Worm (Caenorhabditis elegans) whole organism, L2 larva: ENCODE data around the gene lact-9.
A peak's percentile ranks its signal among the peaks of the same experiment; 100 is the strongest.

Experiments
- C34F6.9 ChIP-seq: fragments of 150-350 bp; optimal IDR thresholded peaks from 2 replicates; lab custom pipeline; 2014; ENCODE audit warnings: missing biosample characterization, missing genetic modification characterization
- F13H6.1 ChIP-seq: sonication (generic microtip); optimal IDR thresholded peaks from 2 replicates; lab custom pipeline; 2016; ENCODE audit warnings: missing genetic modification characterization, missing compliant biosample characterization
- alr-1 ChIP-seq: fragments of 150-350 bp; optimal IDR thresholded peaks from 2 replicates; lab custom pipeline; 2014; ENCODE audit warnings: missing biosample characterization, missing genetic modification characterization
- ama-1 ChIP-seq: fragments of 150-350 bp; optimal IDR thresholded peaks from 2 replicates; lab custom pipeline; 2018; ENCODE audit warnings: inconsistent platforms
- egl-27 ChIP-seq: sonication (generic microtip); optimal IDR thresholded peaks from 3 replicates; lab custom pipeline; 2017; ENCODE audit warnings: missing biosample characterization, missing genetic modification reagents, missing genetic modification characterization
- elt-1 ChIP-seq: fragments of 150-350 bp; optimal IDR thresholded peaks from 2 replicates; lab custom pipeline; 2014; ENCODE audit warnings: missing biosample characterization, missing genetic modification characterization
- elt-3 ChIP-seq: sonication (generic microtip); optimal IDR thresholded peaks from 2 replicates; lab custom pipeline; 2017; ENCODE audit warnings: missing biosample characterization, missing genetic modification characterization
- lin-11 ChIP-seq: fragments of 150-350 bp; sonication (generic microtip); optimal IDR thresholded peaks from 2 replicates; lab custom pipeline; 2014; ENCODE audit warnings: missing biosample characterization, missing genetic modification characterization, inconsistent platforms, mixed read lengths
- mab-5 ChIP-seq: fragments of 150-350 bp; optimal IDR thresholded peaks from 2 replicates; lab custom pipeline; 2014; ENCODE audit warnings: missing biosample characterization, missing genetic modification characterization
- mdl-1 ChIP-seq, 2 experiments: fragments of 150-350 bp in 1 of 2; sonication (generic microtip) in 1 of 2; optimal IDR thresholded peaks; 2 replicates each; lab custom pipeline; 2017; ENCODE audit warnings: missing biosample characterization in 2 of 2, missing genetic modification characterization in 2 of 2
- nhr-129 ChIP-seq: fragments of 150-350 bp; optimal IDR thresholded peaks from 2 replicates; lab custom pipeline; 2014; ENCODE audit warnings: missing biosample characterization, missing genetic modification characterization
- nhr-23 ChIP-seq: fragments of 150-350 bp; optimal IDR thresholded peaks from 2 replicates; lab custom pipeline; 2014; ENCODE audit warnings: missing biosample characterization, missing genetic modification reagents, missing genetic modification characterization
- nhr-77 ChIP-seq: fragments of 150-350 bp; optimal IDR thresholded peaks from 2 replicates; lab custom pipeline; 2014; ENCODE audit warnings: missing biosample characterization, missing genetic modification characterization
- skn-1 ChIP-seq: sonication (generic microtip); optimal IDR thresholded peaks from 2 replicates; lab custom pipeline; 2017; ENCODE audit warnings: missing biosample characterization, missing genetic modification characterization
- unc-62 ChIP-seq: fragments of 150-350 bp; optimal IDR thresholded peaks from 2 replicates; lab custom pipeline; 2014; ENCODE audit warnings: missing biosample characterization, missing genetic modification reagents, missing genetic modification characterization
- ztf-1 ChIP-seq: fragments of 200-800 bp; sonication (Bioruptor generic); conservative IDR thresholded peaks from 2 replicates; pipeline ENCODE4 v1.3.6; 2022; ENCODE audit warnings: missing genetic modification characterization, missing compliant biosample characterization
- ztf-11 ChIP-seq: sonication (generic microtip); optimal IDR thresholded peaks from 2 replicates; lab custom pipeline; 2017; ENCODE audit warnings: missing biosample characterization, missing genetic modification characterization
- ztf-4 ChIP-seq: fragments of 150-350 bp; optimal IDR thresholded peaks from 2 replicates; lab custom pipeline; 2014; ENCODE audit warnings: missing biosample characterization, missing genetic modification characterization

The lact-9 gene

ce11 chrIV:13750033-13750432 lies 35.4 kb downstream of the lact-9 start, which contains the start of gene sorb-1:
Gene sorb-1 (plus strand): TSS chrIV:13750333.
- TF ChIP-seq alr-1 (tag; lab: Kevin White, UChicago) (no peak), skn-1 (no peak), mdl-1 (tag; optimal IDR thresholded peaks at IDR 0.05; lab: Kevin White, UChicago) (no peak), egl-27 (no peak), elt-1 (tag; lab: Kevin White, UChicago) (no peak), nhr-23 (tag; lab: Kevin White, UChicago) (no peak), ama-1 (lab: Kevin White, UChicago) (no peak)

- TF ChIP-seq C34F6.9 (tag; lab: Kevin White, UChicago) (peak; percentile 13), nhr-129 (peak; percentile 87), F13H6.1 (tag; lab: Kevin White, UChicago) (peak; percentile 63), ztf-1 (GFP tag; lab: Robert Waterston, UW) (no peak)
Observed at ce11 chrIV:13748798-13749197, 36.6 kb downstream of the lact-9 start.

ce11 chrIV:13745409-13745808 lies 40.0 kb downstream of the lact-9 start, which contains the start of gene C47A4.5:
Gene C47A4.5 (plus strand): TSS chrIV:13745709.
- TF ChIP-seq lin-11 (no peak), ztf-4 (no peak), ztf-11 (tag; lab: Kevin White, UChicago) (no peak), mab-5 (tag; lab: Kevin White, UChicago) (no peak), alr-1 (tag; lab: Kevin White, UChicago) (no peak)

- TF ChIP-seq mdl-1 (tag; optimal IDR thresholded peaks at IDR 0.05; lab: Kevin White, UChicago) (no peak), nhr-23 (tag; lab: Kevin White, UChicago) (no peak), elt-3 (tag; lab: Kevin White, UChicago) (no peak), unc-62 (GFP tag; lab: Kevin White, UChicago) (no peak), elt-1 (tag; lab: Kevin White, UChicago) (no peak), egl-27 (no peak), nhr-77 (tag; lab: Kevin White, UChicago) (no peak)
Observed at ce11 chrIV:13742244-13742643, 43.2 kb downstream of the lact-9 start, which contains the start of gene C47A4.3. Gene C47A4.3 (minus strand): TSS chrIV:13742344.
